Fruit fly (Drosophila melanogaster): ENCODE measurements around the gene CG43731.

DNA sequence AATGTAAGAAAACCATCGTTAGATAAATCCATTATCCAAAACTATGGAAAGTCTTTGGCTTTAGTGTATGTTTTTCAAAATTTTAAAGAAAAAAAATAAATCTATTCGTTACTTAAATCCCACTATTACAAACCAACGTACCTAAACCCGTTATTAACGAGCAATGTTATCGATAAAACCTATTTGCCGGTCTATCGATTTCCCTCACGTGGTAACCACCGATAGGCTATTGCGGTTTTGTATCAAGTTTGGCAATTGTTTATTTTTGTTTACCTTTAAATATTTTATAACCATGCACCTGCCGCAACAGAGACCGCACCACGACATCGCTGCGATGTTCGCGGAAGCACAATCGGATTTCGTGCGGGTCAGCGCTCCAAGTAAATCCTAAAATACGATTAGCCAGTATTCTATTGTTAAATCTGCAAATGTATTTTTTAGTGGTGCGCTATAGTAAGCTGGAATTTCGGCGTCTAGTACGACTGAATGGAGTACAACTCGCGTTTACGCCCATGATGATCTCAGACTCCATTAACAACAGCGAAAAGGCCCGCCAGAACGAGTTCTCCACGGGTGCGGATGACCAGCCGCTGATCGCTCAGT lies 38.7 kb upstream of the CG43731 start, which contains the start of gene Dus4:
- TF ChIP-seq CTCF (optimal IDR thresholded peaks at IDR 0.05) (no peak), CG8478 (optimal IDR thresholded peaks at IDR 0.05) (no peak)
